Worm (Caenorhabditis elegans) whole organism, mixed stage, embryonic: Measurements from ENCODE around the gene F46G11.4.

Experiments used
- M03D4.4 ChIP-seq: sonication (generic microtip); optimal IDR thresholded peaks from 2 replicates; lab custom pipeline; 2017; ENCODE audit warnings: mild to moderate bottlenecking, missing genetic modification characterization, missing compliant biosample characterization
- bed-3 ChIP-seq: fragments of 200-800 bp; sonication (Bioruptor generic); optimal IDR thresholded peaks from 3 replicates; lab custom pipeline; 2018; ENCODE audit warnings: mild to moderate bottlenecking, missing genetic modification characterization, moderate library complexity, missing compliant biosample characterization
- ceh-39 ChIP-seq: fragments of 150-350 bp; optimal IDR thresholded peaks from 2 replicates; lab custom pipeline; 2014; ENCODE audit warnings: missing biosample characterization, missing genetic modification characterization
- ceh-43 ChIP-seq: fragments of 200-800 bp; sonication (Bioruptor generic); optimal IDR thresholded peaks from 2 replicates; lab custom pipeline; 2018; ENCODE audit warnings: mild to moderate bottlenecking, missing genetic modification characterization, moderate library complexity, missing compliant biosample characterization
- ceh-83 ChIP-seq: fragments of 200-800 bp; sonication (Bioruptor generic); optimal IDR thresholded peaks from 2 replicates; lab custom pipeline; 2018; ENCODE audit warnings: mild to moderate bottlenecking, missing genetic modification characterization, missing compliant biosample characterization
- ces-1 ChIP-seq: fragments of 150-350 bp; optimal IDR thresholded peaks from 2 replicates; lab custom pipeline; 2014; ENCODE audit warnings: missing biosample characterization, missing genetic modification reagents, missing genetic modification characterization
- cnd-1 ChIP-seq: fragments of 200-800 bp; sonication (Bioruptor generic); optimal IDR thresholded peaks from 2 replicates; lab custom pipeline; 2018; ENCODE audit warnings: mild to moderate bottlenecking, missing genetic modification characterization, missing compliant biosample characterization
- drap-1 ChIP-seq: fragments of 200-800 bp; sonication (Bioruptor generic); optimal IDR thresholded peaks from 3 replicates; lab custom pipeline; 2018; ENCODE audit warnings: mild to moderate bottlenecking, missing genetic modification characterization, missing compliant biosample characterization
- elt-1 ChIP-seq: sonication (generic microtip); optimal IDR thresholded peaks from 2 replicates; lab custom pipeline; 2017; ENCODE audit warnings: missing genetic modification characterization, mild to moderate bottlenecking, missing compliant biosample characterization, antibody characterized with exemption, moderate library complexity, borderline replicate concordance; ENCODE audit not compliant: insufficient read depth
- flh-1 ChIP-seq: fragments of 200-800 bp; sonication (Bioruptor generic); optimal IDR thresholded peaks from 2 replicates; lab custom pipeline; 2018; ENCODE audit warnings: mild to moderate bottlenecking, missing genetic modification characterization, moderate library complexity, missing compliant biosample characterization
- hlh-1 ChIP-seq: fragments of 150-350 bp; optimal IDR thresholded peaks from 2 replicates; lab custom pipeline; 2014; ENCODE audit warnings: missing biosample characterization, missing genetic modification reagents, missing genetic modification characterization
- lin-13 ChIP-seq: fragments of 150-350 bp; optimal IDR thresholded peaks from 2 replicates; lab custom pipeline; 2014; ENCODE audit warnings: missing biosample characterization, missing genetic modification characterization
- lin-32 ChIP-seq: fragments of 200-800 bp; sonication (Bioruptor generic); optimal IDR thresholded peaks from 2 replicates; lab custom pipeline; 2018; ENCODE audit warnings: mild to moderate bottlenecking, missing genetic modification characterization, missing compliant biosample characterization
- lsy-2 ChIP-seq: fragments of 150-350 bp; optimal IDR thresholded peaks from 2 replicates; lab custom pipeline; 2014; ENCODE audit warnings: missing biosample characterization, missing genetic modification characterization
- mep-1 ChIP-seq: fragments of 150-350 bp; optimal IDR thresholded peaks from 2 replicates; lab custom pipeline; 2017; ENCODE audit warnings: missing biosample characterization, missing genetic modification reagents, missing genetic modification characterization, inconsistent platforms
- mls-2 ChIP-seq: sonication (generic microtip); optimal IDR thresholded peaks from 2 replicates; lab custom pipeline; 2016; ENCODE audit warnings: mild to moderate bottlenecking, missing genetic modification characterization, moderate library complexity, missing compliant biosample characterization
- nhr-12 ChIP-seq: fragments of 150-350 bp; optimal IDR thresholded peaks from 2 replicates; lab custom pipeline; 2014; ENCODE audit warnings: missing biosample characterization, missing genetic modification characterization
- nhr-2 ChIP-seq: fragments of 150-350 bp; optimal IDR thresholded peaks from 2 replicates; lab custom pipeline; 2014; ENCODE audit warnings: missing biosample characterization, missing genetic modification characterization
- nhr-237 ChIP-seq: fragments of 150-350 bp; optimal IDR thresholded peaks from 2 replicates; lab custom pipeline; 2014; ENCODE audit warnings: missing biosample characterization, missing genetic modification characterization
- nhr-28 ChIP-seq: fragments of 150-350 bp; optimal IDR thresholded peaks from 2 replicates; lab custom pipeline; 2014; ENCODE audit warnings: missing biosample characterization, missing genetic modification characterization
- pha-4 ChIP-seq: fragments of 150-350 bp; optimal IDR thresholded peaks from 2 replicates; lab custom pipeline; 2018; ENCODE audit warnings: missing biosample characterization, missing genetic modification reagents, missing genetic modification characterization
- sem-2 ChIP-seq: fragments of 200-800 bp; sonication (Bioruptor generic); optimal IDR thresholded peaks from 2 replicates; lab custom pipeline; 2018; ENCODE audit warnings: mild to moderate bottlenecking, missing genetic modification characterization, missing compliant biosample characterization
- sptf-1 ChIP-seq: sonication (generic microtip); optimal IDR thresholded peaks from 2 replicates; lab custom pipeline; 2017; ENCODE audit warnings: mild to moderate bottlenecking, missing genetic modification characterization, moderate library complexity, missing compliant biosample characterization
- tbx-8 ChIP-seq: fragments of 200-800 bp; sonication (Bioruptor generic); optimal IDR thresholded peaks from 2 replicates; lab custom pipeline; 2018; ENCODE audit warnings: mild to moderate bottlenecking, missing genetic modification characterization, moderate library complexity, missing compliant biosample characterization
- unc-120 ChIP-seq: sonication (generic microtip); optimal IDR thresholded peaks from 2 replicates; lab custom pipeline; 2017; ENCODE audit warnings: missing genetic modification characterization, missing compliant biosample characterization; ENCODE audit not compliant: poor library complexity, severe bottlenecking
- unc-39 ChIP-seq: fragments of 150-350 bp; optimal IDR thresholded peaks from 2 replicates; lab custom pipeline; 2014; ENCODE audit warnings: missing biosample characterization, missing genetic modification characterization
- unc-62 ChIP-seq: fragments of 150-350 bp; optimal IDR thresholded peaks from 2 replicates; lab custom pipeline; 2014; ENCODE audit warnings: missing biosample characterization, missing genetic modification reagents, missing genetic modification characterization
- zip-8 ChIP-seq: fragments of 150-350 bp; optimal IDR thresholded peaks from 2 replicates; lab custom pipeline; 2014; ENCODE audit warnings: missing biosample characterization, missing genetic modification characterization
- ztf-11 ChIP-seq: fragments of 150-350 bp; optimal IDR thresholded peaks from 2 replicates; lab custom pipeline; 2014; ENCODE audit warnings: missing biosample characterization, missing genetic modification characterization

Gene F46G11.4

DNA sequence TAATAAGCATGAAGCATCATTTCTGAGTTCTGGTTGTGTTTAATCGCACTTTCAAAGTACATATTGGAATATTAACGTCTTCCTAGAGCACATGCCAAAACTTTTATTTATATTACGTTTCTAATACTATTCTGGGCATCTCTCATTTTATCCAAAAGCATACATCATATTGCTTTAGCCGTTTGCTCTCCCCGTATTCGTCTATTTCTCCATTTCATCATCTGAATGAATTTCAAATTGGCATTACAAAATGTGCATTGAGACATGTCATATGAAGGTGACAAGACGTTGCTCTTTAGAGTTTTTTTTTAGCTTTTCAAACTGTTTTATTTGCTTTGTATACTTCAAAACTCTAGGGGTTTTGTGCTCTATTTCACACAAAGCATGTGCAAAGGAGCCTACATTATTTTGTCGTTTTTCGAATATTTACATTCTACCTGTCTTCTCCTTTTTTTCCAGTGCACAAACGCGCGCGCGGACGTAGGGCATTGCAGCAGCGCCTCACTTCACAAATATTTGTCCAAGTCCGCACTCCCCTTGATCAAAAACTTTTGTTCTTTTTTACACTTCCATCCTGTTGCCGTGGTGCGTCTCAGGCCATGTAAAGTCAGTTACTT is 25.9 kb downstream of the F46G11.4 start:
- TF ChIP-seq M03D4.4 (tag; lab: Kevin White, UChicago) (no peak), pha-4 (tag; lab: Kevin White, UChicago) (peak; percentile 39)

DNA sequence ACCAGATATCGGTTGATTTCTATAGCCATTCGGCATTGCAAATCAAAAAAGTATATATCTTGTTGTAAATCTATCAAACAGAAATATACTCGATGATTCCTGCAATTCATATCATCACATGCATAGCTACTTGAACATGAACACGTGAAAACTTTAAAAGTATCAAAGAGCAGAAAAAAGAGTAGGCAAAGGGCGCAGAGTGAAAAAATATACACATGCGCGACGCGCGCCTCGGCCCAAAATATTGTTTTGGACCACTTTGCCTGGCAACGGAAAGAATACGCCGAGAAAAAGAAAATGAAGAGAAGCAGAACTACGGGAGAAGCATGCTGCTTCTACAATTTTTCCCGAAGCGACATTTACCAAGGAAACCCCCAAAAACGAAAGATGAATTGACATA is 27.9 kb downstream of the F46G11.4 start, which contains the start of gene C54H2.4:
C54H2.4 (minus strand) TSS at position 101 of the 400 bp plus-strand sequence.
- TF ChIP-seq cnd-1 (tag; lab: Kevin White, UChicago) = no peak
- TF ChIP-seq ceh-43 (GFP tag; lab: Kevin White, UChicago) = no peak
- no peak for TF ChIP-seq unc-39 (tag; lab: Kevin White, UChicago)
- TF ChIP-seq nhr-2 = no peak
- TF ChIP-seq nhr-12 (tag; lab: Kevin White, UChicago) = no peak
- TF ChIP-seq lin-32 (GFP tag; lab: Kevin White, UChicago) = no peak
- no peak for TF ChIP-seq lsy-2 (tag; lab: Kevin White, UChicago)
- TF ChIP-seq pha-4 (tag; lab: Kevin White, UChicago) = no peak
- no peak for TF ChIP-seq ceh-39
- TF ChIP-seq tbx-8 (GFP tag; lab: Kevin White, UChicago) = no peak
- TF ChIP-seq ces-1 (GFP tag; lab: Kevin White, UChicago) = no peak
- TF ChIP-seq ceh-83 (GFP tag; lab: Kevin White, UChicago) = no peak

ce11 chrX:5764739-5765138 is 33.9 kb downstream of the F46G11.4 start:
- peak; percentile 32 for TF ChIP-seq lin-13 (tag; lab: Kevin White, UChicago)
- TF ChIP-seq drap-1 (GFP tag; lab: Kevin White, UChicago) = peak; percentile 19
- no peak for TF ChIP-seq zip-8 (tag; lab: Kevin White, UChicago)
- TF ChIP-seq mls-2 = peak; percentile 73
- peak; percentile 20 for TF ChIP-seq mep-1 (tag; lab: Kevin White, UChicago)
- no peak for TF ChIP-seq nhr-28 (tag; lab: Kevin White, UChicago)
- peak; percentile 39 for TF ChIP-seq unc-62
- TF ChIP-seq ces-1 (GFP tag; lab: Kevin White, UChicago) = peak; percentile 32
- TF ChIP-seq M03D4.4 (tag; lab: Kevin White, UChicago) = peak; percentile 11

DNA sequence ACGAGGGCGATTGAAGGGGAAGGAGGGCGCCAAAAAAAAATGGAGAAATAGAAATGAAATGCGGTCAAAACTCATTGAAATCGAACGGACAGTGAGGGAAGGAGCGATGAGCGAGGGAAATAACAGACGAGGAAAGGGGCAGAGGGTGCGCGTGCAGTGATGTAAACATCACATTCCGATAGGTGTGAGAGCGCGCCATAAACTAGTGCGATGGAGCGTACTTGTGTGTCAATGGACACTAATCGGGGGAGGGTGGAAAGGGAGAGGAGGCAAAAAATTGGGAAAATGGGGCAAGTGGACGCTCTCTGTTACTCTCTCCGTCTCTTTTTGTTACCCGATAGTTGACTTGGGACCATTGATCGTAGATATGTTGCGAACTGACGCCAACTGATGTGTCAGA is 34.7 kb downstream of the F46G11.4 start:
- TF ChIP-seq unc-120 = peak; percentile 44
- peak; percentile 97 for TF ChIP-seq pha-4 (tag; lab: Kevin White, UChicago)
- TF ChIP-seq M03D4.4 (tag; lab: Kevin White, UChicago) = peak; percentile 13
- no peak for TF ChIP-seq flh-1
- peak; percentile 62 for TF ChIP-seq drap-1 (GFP tag; lab: Kevin White, UChicago)
- no peak for TF ChIP-seq nhr-28 (tag; lab: Kevin White, UChicago)
- peak; percentile 33 for TF ChIP-seq cnd-1 (tag; lab: Kevin White, UChicago)
- TF ChIP-seq nhr-237 (tag; lab: Kevin White, UChicago) = no peak
- peak; percentile 51 for TF ChIP-seq unc-62
- TF ChIP-seq elt-1 (tag; lab: Kevin White, UChicago) = no peak
- TF ChIP-seq mls-2 = peak; percentile 37
- TF ChIP-seq mep-1 (tag; lab: Kevin White, UChicago) = peak; percentile 18
- TF ChIP-seq hlh-1 (tag; lab: Kevin White, UChicago) = peak; percentile 74
- peak; percentile 69 for TF ChIP-seq lin-13 (tag; lab: Kevin White, UChicago)
- TF ChIP-seq unc-39 (tag; lab: Kevin White, UChicago) = no peak
- TF ChIP-seq ztf-11 (tag; lab: Kevin White, UChicago) = no peak
- TF ChIP-seq sptf-1 (tag; lab: Kevin White, UChicago) = peak; percentile 61

- TF ChIP-seq bed-3 (GFP tag; lab: Kevin White, UChicago) (no peak), ces-1 (GFP tag; lab: Kevin White, UChicago) (peak; percentile 21), unc-120 (no peak), cnd-1 (tag; lab: Kevin White, UChicago) (no peak)
Observed at ce11 chrX:5763292-5763691, 35.3 kb downstream of the F46G11.4 start, which contains the start of gene tag-294. tag-294 (minus strand) TSS chrX:5763392.

DNA sequence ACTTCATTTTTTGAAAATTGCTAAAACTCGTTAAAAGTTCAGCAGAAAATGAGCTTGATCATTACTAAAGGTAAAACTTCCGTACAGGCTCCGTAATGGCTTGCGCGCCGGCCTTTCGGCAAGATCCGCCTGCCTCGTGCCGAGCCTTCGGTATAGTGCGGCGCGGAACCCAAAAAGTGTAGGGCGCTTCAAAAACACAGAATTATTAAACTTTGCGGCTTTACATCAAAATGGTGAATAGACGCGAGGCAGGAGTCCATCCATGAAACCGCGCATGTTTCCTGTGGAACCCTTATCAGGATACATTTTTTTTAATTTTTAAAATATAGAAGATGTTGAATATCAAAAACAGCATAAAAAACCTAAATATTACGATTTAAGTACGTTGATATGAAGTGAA is 45.4 kb downstream of the F46G11.4 start:
- TF ChIP-seq unc-62 (no peak), unc-39 (tag; lab: Kevin White, UChicago) (no peak), sem-2 (GFP tag; lab: Kevin White, UChicago) (no peak), cnd-1 (tag; lab: Kevin White, UChicago) (no peak), ceh-43 (GFP tag; lab: Kevin White, UChicago) (no peak), mls-2 (no peak)
